Worm (Caenorhabditis elegans) whole organism, mixed stage, embryonic: ENCODE results near the gene kvs-1.

Experiments used
- bed-3 ChIP-seq: fragments of 200-800 bp; sonication (Bioruptor generic); optimal IDR thresholded peaks from 3 replicates; lab custom pipeline; 2018; ENCODE audit warnings: mild to moderate bottlenecking, missing genetic modification characterization, moderate library complexity, missing compliant biosample characterization
- blmp-1 ChIP-seq: fragments of 150-350 bp; optimal IDR thresholded peaks from 2 replicates; lab custom pipeline; 2014; ENCODE audit warnings: missing biosample characterization, missing genetic modification characterization
- ces-1 ChIP-seq: fragments of 150-350 bp; optimal IDR thresholded peaks from 2 replicates; lab custom pipeline; 2014; ENCODE audit warnings: missing biosample characterization, missing genetic modification reagents, missing genetic modification characterization
- lin-13 ChIP-seq: fragments of 150-350 bp; optimal IDR thresholded peaks from 2 replicates; lab custom pipeline; 2014; ENCODE audit warnings: missing biosample characterization, missing genetic modification characterization
- lsy-2 ChIP-seq: fragments of 150-350 bp; optimal IDR thresholded peaks from 2 replicates; lab custom pipeline; 2014; ENCODE audit warnings: missing biosample characterization, missing genetic modification characterization
- mab-5 ChIP-seq: fragments of 150-350 bp; optimal IDR thresholded peaks from 2 replicates; lab custom pipeline; 2014; ENCODE audit warnings: missing biosample characterization, missing genetic modification characterization
- mls-2 ChIP-seq: sonication (generic microtip); optimal IDR thresholded peaks from 2 replicates; lab custom pipeline; 2016; ENCODE audit warnings: mild to moderate bottlenecking, missing genetic modification characterization, moderate library complexity, missing compliant biosample characterization
- nhr-28 ChIP-seq: fragments of 150-350 bp; optimal IDR thresholded peaks from 2 replicates; lab custom pipeline; 2014; ENCODE audit warnings: missing biosample characterization, missing genetic modification characterization
- nhr-76 ChIP-seq: sonication (generic microtip); optimal IDR thresholded peaks from 2 replicates; lab custom pipeline; 2017; ENCODE audit warnings: missing biosample characterization, missing genetic modification characterization
- pha-4 ChIP-seq: fragments of 150-350 bp; optimal IDR thresholded peaks from 2 replicates; lab custom pipeline; 2018; ENCODE audit warnings: missing biosample characterization, missing genetic modification reagents, missing genetic modification characterization
- snpc-4 ChIP-seq: fragments of 150-350 bp; optimal IDR thresholded peaks from 2 replicates; lab custom pipeline; 2014; ENCODE audit warnings: missing biosample characterization, missing genetic modification characterization
- unc-62 ChIP-seq: fragments of 150-350 bp; optimal IDR thresholded peaks from 2 replicates; lab custom pipeline; 2014; ENCODE audit warnings: missing biosample characterization, missing genetic modification reagents, missing genetic modification characterization
- zip-8 ChIP-seq: fragments of 150-350 bp; optimal IDR thresholded peaks from 2 replicates; lab custom pipeline; 2014; ENCODE audit warnings: missing biosample characterization, missing genetic modification characterization
- ztf-11 ChIP-seq: fragments of 150-350 bp; optimal IDR thresholded peaks from 2 replicates; lab custom pipeline; 2014; ENCODE audit warnings: missing biosample characterization, missing genetic modification characterization

- TF ChIP-seq nhr-28 (tag; lab: Kevin White, UChicago), result no peak
- TF ChIP-seq ces-1 (GFP tag; lab: Kevin White, UChicago), result no peak
- no peak for TF ChIP-seq nhr-76 (tag; lab: Kevin White, UChicago)
- no peak for TF ChIP-seq zip-8 (tag; lab: Kevin White, UChicago)
- TF ChIP-seq ztf-11 (tag; lab: Kevin White, UChicago), result no peak
- TF ChIP-seq bed-3, result no peak
- no peak for TF ChIP-seq lsy-2 (tag; lab: Kevin White, UChicago)
- no peak for TF ChIP-seq unc-62 (GFP tag; lab: Kevin White, UChicago)
- no peak for TF ChIP-seq lin-13 (tag; lab: Kevin White, UChicago)
- no peak for TF ChIP-seq mab-5 (tag; lab: Kevin White, UChicago)
- TF ChIP-seq blmp-1 (tag; lab: Kevin White, UChicago), result no peak
- no peak for TF ChIP-seq snpc-4
- no peak for TF ChIP-seq mls-2 (tag; lab: Kevin White, UChicago)
- TF ChIP-seq pha-4, result no peak
These were observed 54.6 kb downstream of the kvs-1 start for ce11 chrX:7652308-7652707.
